Worm (Caenorhabditis elegans) whole organism, L2 larva: ENCODE results near the gene Y38E10A.35.

Experiments
- ama-1 ChIP-seq: fragments of 150-350 bp; optimal IDR thresholded peaks from 2 replicates; lab custom pipeline; 2018; ENCODE audit warnings: inconsistent platforms
- elt-3 ChIP-seq: sonication (generic microtip); optimal IDR thresholded peaks from 2 replicates; lab custom pipeline; 2017; ENCODE audit warnings: missing biosample characterization, missing genetic modification characterization
- lsy-2 ChIP-seq, 2 experiments: fragments of 150-350 bp in 1 of 2; sonication (generic microtip) in 1 of 2; optimal IDR thresholded peaks; 2 replicates each; lab custom pipeline; 2014 to 2017; ENCODE audit warnings: missing biosample characterization in 2 of 2, missing genetic modification characterization in 2 of 2
- nhr-10 ChIP-seq: sonication (generic microtip); optimal IDR thresholded peaks from 2 replicates; lab custom pipeline; 2017; ENCODE audit warnings: missing biosample characterization, missing genetic modification characterization
- nhr-11 ChIP-seq: fragments of 150-350 bp; optimal IDR thresholded peaks from 2 replicates; lab custom pipeline; 2014; ENCODE audit warnings: missing biosample characterization, missing genetic modification characterization
- nhr-12 ChIP-seq: fragments of 150-350 bp; optimal IDR thresholded peaks from 2 replicates; lab custom pipeline; 2014; ENCODE audit warnings: missing biosample characterization, missing genetic modification characterization
- nhr-237 ChIP-seq: fragments of 150-350 bp; optimal IDR thresholded peaks from 2 replicates; lab custom pipeline; 2014; ENCODE audit warnings: missing biosample characterization, missing genetic modification characterization
- nhr-77 ChIP-seq: fragments of 150-350 bp; optimal IDR thresholded peaks from 2 replicates; lab custom pipeline; 2014; ENCODE audit warnings: missing biosample characterization, missing genetic modification characterization
- sma-9 ChIP-seq, 2 experiments: fragments of 150-350 bp in 1 of 2; sonication (generic microtip) in 1 of 2; optimal IDR thresholded peaks; 2 replicates each; lab custom pipeline; 2014 to 2016; ENCODE audit warnings: missing genetic modification characterization in 2 of 2, mild to moderate bottlenecking in 1 of 2, missing biosample characterization in 1 of 2, missing compliant biosample characterization in 1 of 2, missing genetic modification reagents in 1 of 2, moderate library complexity in 1 of 2
- snpc-4 ChIP-seq: fragments of 150-350 bp; optimal IDR thresholded peaks from 2 replicates; lab custom pipeline; 2014; ENCODE audit warnings: missing biosample characterization, missing genetic modification characterization
- unc-39 ChIP-seq: fragments of 150-350 bp; optimal IDR thresholded peaks from 2 replicates; lab custom pipeline; 2014; ENCODE audit warnings: missing biosample characterization, missing genetic modification characterization
- ztf-1 ChIP-seq: fragments of 200-800 bp; sonication (Bioruptor generic); conservative IDR thresholded peaks from 2 replicates; pipeline ENCODE4 v1.3.6; 2022; ENCODE audit warnings: missing genetic modification characterization, missing compliant biosample characterization

ce11 chrII:12535297-12535803 lies 37.3 kb downstream of the Y38E10A.35 start, which contains the start of gene nimk-1:
- TF ChIP-seq nhr-12 (tag; lab: Kevin White, UChicago) (no peak), unc-39 (tag; lab: Kevin White, UChicago) (no peak), nhr-237 (tag; lab: Kevin White, UChicago) (no peak), nhr-11 (no peak), lsy-2 (tag; optimal IDR thresholded peaks at IDR 0.05; lab: Kevin White, UChicago) (no peak), nhr-10 (tag; lab: Kevin White, UChicago) (no peak), sma-9 (GFP tag; optimal IDR thresholded peaks at IDR 0.05; lab: Kevin White, UChicago) (no peak), sma-9 (tag; optimal IDR thresholded peaks at IDR 0.05; lab: Kevin White, UChicago) (no peak), snpc-4 (no peak), ztf-1 (GFP tag; lab: Robert Waterston, UW) (no peak), nhr-77 (tag; lab: Kevin White, UChicago) (no peak), elt-3 (tag; lab: Kevin White, UChicago) (no peak), ama-1 (lab: Kevin White, UChicago) (no peak)
